Fruit fly (Drosophila melanogaster) whole organism, embryonic: ENCODE measurements around the gene Cul2.

Experiments used
- Aef1 ChIP-seq: fragments of 200-800 bp; sonication (Bioruptor generic); IDR thresholded peaks from 3 replicates; pipeline ENCODE4 v1.3.6; 2022; ENCODE audit warnings: missing biosample characterization, missing genetic modification characterization
- CG1529 ChIP-seq: fragments of 200-800 bp; sonication (Bioruptor generic); optimal IDR thresholded peaks from 3 replicates; lab custom pipeline; 2018; ENCODE audit warnings: missing biosample characterization, missing genetic modification characterization
- CG15696 ChIP-seq: fragments of 200-800 bp; sonication (Bioruptor generic); optimal IDR thresholded peaks from 2 replicates; lab custom pipeline; 2019; ENCODE audit warnings: missing biosample characterization, mild to moderate bottlenecking, missing genetic modification characterization, moderate library complexity
- CG1602 ChIP-seq: fragments of 200-800 bp; sonication (Bioruptor generic); optimal IDR thresholded peaks from 3 replicates; lab custom pipeline; 2016; ENCODE audit warnings: missing biosample characterization, missing genetic modification characterization
- CG16813 ChIP-seq: fragments of 200-800 bp; sonication (Bioruptor generic); IDR thresholded peaks from 3 replicates; pipeline ENCODE4 v1.3.6; 2022; ENCODE audit warnings: missing biosample characterization, missing genetic modification characterization; ENCODE audit not compliant: partially characterized antibody
- CG16863 ChIP-seq: fragments of 200-800 bp; sonication (Bioruptor generic); optimal IDR thresholded peaks from 3 replicates; lab custom pipeline; 2016; ENCODE audit warnings: missing biosample characterization, missing genetic modification characterization
- CG18262 ChIP-seq: fragments of 200-800 bp; optimal IDR thresholded peaks from 3 replicates; lab custom pipeline; 2019; ENCODE audit warnings: missing biosample characterization, mild to moderate bottlenecking, missing genetic modification characterization, moderate library complexity
- CG2199 ChIP-seq: fragments of 200-800 bp; sonication (Bioruptor generic); IDR thresholded peaks from 3 replicates; pipeline ENCODE4 v1.3.6; 2022; ENCODE audit warnings: missing biosample characterization, missing genetic modification characterization
- CG2712 ChIP-seq: fragments of 200-800 bp; optimal IDR thresholded peaks from 3 replicates; lab custom pipeline; 2019; ENCODE audit warnings: missing biosample characterization, mild to moderate bottlenecking, missing genetic modification characterization, moderate library complexity
- CG2889 ChIP-seq: fragments of 200-800 bp; sonication (Bioruptor generic); IDR thresholded peaks from 3 replicates; pipeline ENCODE4 v1.3.6; 2022; ENCODE audit warnings: missing biosample characterization, missing genetic modification characterization
- CG33557 ChIP-seq: fragments of 200-800 bp; sonication (Bioruptor generic); optimal IDR thresholded peaks from 2 replicates; lab custom pipeline; 2019; ENCODE audit warnings: missing biosample characterization, mild to moderate bottlenecking, missing genetic modification characterization, moderate library complexity
- CG34422 ChIP-seq: fragments of 200-800 bp; sonication (Bioruptor generic); IDR thresholded peaks from 3 replicates; pipeline ENCODE4 v1.3.6; 2022; ENCODE audit warnings: missing biosample characterization, missing genetic modification characterization
- CG4617 ChIP-seq: fragments of 200-800 bp; sonication (Bioruptor generic); optimal IDR thresholded peaks from 3 replicates; lab custom pipeline; 2016; ENCODE audit warnings: missing biosample characterization, missing genetic modification characterization, borderline replicate concordance
- CG6854 ChIP-seq: fragments of 200-800 bp; sonication (Bioruptor generic); optimal IDR thresholded peaks from 3 replicates; lab custom pipeline; 2017; ENCODE audit warnings: missing biosample characterization, mild to moderate bottlenecking, missing genetic modification characterization
- CG8388 ChIP-seq: fragments of 200-800 bp; sonication (Bioruptor generic); optimal IDR thresholded peaks from 2 replicates; lab custom pipeline; 2019; ENCODE audit warnings: missing biosample characterization, mild to moderate bottlenecking, missing genetic modification characterization, moderate library complexity
- CG9609 ChIP-seq: fragments of 200-800 bp; sonication (Bioruptor generic); optimal IDR thresholded peaks from 3 replicates; lab custom pipeline; 2016; ENCODE audit warnings: missing biosample characterization, missing genetic modification characterization
- CG9727 ChIP-seq: fragments of 200-800 bp; sonication (Bioruptor generic); optimal IDR thresholded peaks from 3 replicates; lab custom pipeline; 2017; ENCODE audit warnings: missing biosample characterization, mild to moderate bottlenecking, missing genetic modification characterization
- CG9876 ChIP-seq: fragments of 200-800 bp; sonication (Bioruptor generic); optimal IDR thresholded peaks from 2 replicates; lab custom pipeline; 2016; ENCODE audit warnings: missing biosample characterization, missing genetic modification characterization
- Dip3 ChIP-seq: fragments of 200-800 bp; sonication (Bioruptor generic); optimal IDR thresholded peaks from 3 replicates; lab custom pipeline; 2016; ENCODE audit warnings: missing biosample characterization, missing genetic modification characterization
- ERR ChIP-seq: fragments of 200-800 bp; sonication (Bioruptor generic); optimal IDR thresholded peaks from 2 replicates; lab custom pipeline; 2016; ENCODE audit warnings: missing biosample characterization, missing genetic modification characterization
- Elba2 ChIP-seq: fragments of 200-800 bp; sonication (Bioruptor generic); optimal IDR thresholded peaks from 3 replicates; lab custom pipeline; 2016; ENCODE audit warnings: missing biosample characterization, missing genetic modification characterization
- Gsc ChIP-seq: fragments of 200-800 bp; sonication (Bioruptor generic); IDR thresholded peaks from 2 replicates; pipeline ENCODE4 v1.3.6; 2022; ENCODE audit warnings: missing biosample characterization, missing genetic modification characterization
- H15 ChIP-seq: fragments of 200-800 bp; sonication (Bioruptor generic); IDR thresholded peaks from 3 replicates; pipeline ENCODE4 v1.3.6; 2022; ENCODE audit warnings: missing biosample characterization, missing genetic modification characterization
- Oaz ChIP-seq: fragments of 200-800 bp; sonication (Bioruptor generic); IDR thresholded peaks from 2 replicates; pipeline ENCODE4 v1.3.6; 2022; ENCODE audit warnings: missing biosample characterization, missing genetic modification characterization
- Trl ChIP-seq, 3 experiments: fragments of >200 bp in 2 of 3; fragments of 200-800 bp in 1 of 3; sonication (Bioruptor generic) in 1 of 3; optimal IDR thresholded peaks; 2 replicates in 1 of 3; 3 replicates in 2 of 3; lab custom pipeline; 2016 to 2017; ENCODE audit warnings: missing biosample characterization in 1 of 3, missing genetic modification characterization in 1 of 3
- ac ChIP-seq: fragments of 200-800 bp; sonication (Bioruptor generic); optimal IDR thresholded peaks from 3 replicates; lab custom pipeline; 2017; ENCODE audit warnings: missing biosample characterization, mild to moderate bottlenecking, missing genetic modification characterization
- az2 ChIP-seq: fragments of 200-800 bp; sonication (Bioruptor generic); optimal IDR thresholded peaks from 3 replicates; lab custom pipeline; 2016; ENCODE audit warnings: missing biosample characterization, missing genetic modification characterization
- caup ChIP-seq: fragments of 200-800 bp; sonication (Bioruptor generic); optimal IDR thresholded peaks from 3 replicates; lab custom pipeline; 2017; ENCODE audit warnings: missing biosample characterization, mild to moderate bottlenecking, missing genetic modification characterization, moderate library complexity; ENCODE audit not compliant: severe bottlenecking
- cg ChIP-seq: fragments of 200-800 bp; sonication (Bioruptor generic); optimal IDR thresholded peaks from 3 replicates; lab custom pipeline; 2019; ENCODE audit warnings: missing biosample characterization, mild to moderate bottlenecking, missing genetic modification characterization, moderate library complexity
- chif ChIP-seq, 2 experiments: fragments of 200-800 bp; sonication (Bioruptor generic); optimal IDR thresholded peaks; 3 replicates each; lab custom pipeline; 2016; ENCODE audit warnings: missing biosample characterization in 2 of 2, missing genetic modification characterization in 2 of 2
- corto ChIP-seq: fragments of 200-800 bp; sonication (Bioruptor generic); optimal IDR thresholded peaks from 2 replicates; lab custom pipeline; 2016; ENCODE audit warnings: missing biosample characterization, mild to moderate bottlenecking, missing genetic modification characterization, moderate library complexity
- crc ChIP-seq: fragments of 200-800 bp; sonication (Bioruptor generic); optimal IDR thresholded peaks from 2 replicates; lab custom pipeline; 2016; ENCODE audit warnings: missing biosample characterization, missing genetic modification characterization
- da ChIP-seq: fragments of 200-800 bp; sonication (Bioruptor generic); optimal IDR thresholded peaks from 2 replicates; lab custom pipeline; 2016; ENCODE audit warnings: missing biosample characterization, missing genetic modification characterization
- dm ChIP-seq: fragments of 200-800 bp; sonication (Bioruptor generic); optimal IDR thresholded peaks from 3 replicates; lab custom pipeline; 2016; ENCODE audit warnings: missing biosample characterization, missing genetic modification characterization
- dmrt99B ChIP-seq: fragments of 200-800 bp; sonication (Bioruptor generic); optimal IDR thresholded peaks from 2 replicates; lab custom pipeline; 2018; ENCODE audit warnings: missing biosample characterization, mild to moderate bottlenecking, missing genetic modification characterization, moderate library complexity
- grau ChIP-seq: fragments of 200-800 bp; optimal IDR thresholded peaks from 3 replicates; lab custom pipeline; 2019; ENCODE audit warnings: missing biosample characterization, mild to moderate bottlenecking, missing genetic modification characterization, moderate library complexity
- hkb ChIP-seq, 2 experiments: fragments of 200-800 bp in 1 of 2; fragments of >200 bp in 1 of 2; sonication (Bioruptor generic) in 1 of 2; IDR thresholded peaks in 1 of 2; optimal IDR thresholded peaks in 1 of 2; 2 replicates each; pipeline versions ENCODE4 v1.3.6 to Lab custom; 2017 to 2022; ENCODE audit warnings: missing biosample characterization in 1 of 2, missing genetic modification characterization in 1 of 2
- lov ChIP-seq, 2 experiments: fragments of 200-800 bp in 1 of 2; fragments of >200 bp in 1 of 2; sonication (Bioruptor generic) in 1 of 2; IDR thresholded peaks in 1 of 2; optimal IDR thresholded peaks in 1 of 2; 2 replicates in 1 of 2; 3 replicates in 1 of 2; pipeline versions ENCODE4 v1.3.6 to Lab custom; 2017 to 2022; ENCODE audit warnings: missing biosample characterization in 1 of 2, missing genetic modification characterization in 1 of 2
- nau ChIP-seq: fragments of 200-800 bp; sonication (Bioruptor generic); optimal IDR thresholded peaks from 3 replicates; lab custom pipeline; 2017; ENCODE audit warnings: missing biosample characterization, mild to moderate bottlenecking, missing genetic modification characterization, missing genetic modification reagents
- onecut ChIP-seq: fragments of 200-800 bp; sonication (Bioruptor generic); IDR thresholded peaks from 2 replicates; pipeline ENCODE4 v1.3.6; 2022; ENCODE audit warnings: missing biosample characterization, missing genetic modification characterization
- ro ChIP-seq: fragments of 200-800 bp; sonication (Bioruptor generic); IDR thresholded peaks from 2 replicates; pipeline ENCODE4 v1.3.6; 2022; ENCODE audit warnings: missing biosample characterization, missing genetic modification characterization
- sc ChIP-seq, 3 experiments: fragments of >200 bp in 2 of 3; fragments of 200-800 bp in 1 of 3; sonication (Bioruptor generic) in 1 of 3; optimal IDR thresholded peaks; 2 replicates in 2 of 3; 3 replicates in 1 of 3; lab custom pipeline; 2017; ENCODE audit warnings: mild to moderate bottlenecking in 1 of 3, missing biosample characterization in 1 of 3, missing genetic modification characterization in 1 of 3, missing genetic modification reagents in 1 of 3
- schlank ChIP-seq: fragments of 200-800 bp; sonication (Bioruptor generic); optimal IDR thresholded peaks from 2 replicates; lab custom pipeline; 2018; ENCODE audit warnings: missing biosample characterization, mild to moderate bottlenecking, missing genetic modification characterization
- sim ChIP-seq: fragments of 200-800 bp; sonication (Bioruptor generic); IDR thresholded peaks from 2 replicates; pipeline ENCODE4 v1.3.6; 2022; ENCODE audit warnings: missing biosample characterization, missing genetic modification characterization
- tll ChIP-seq, 2 experiments: fragments of 200-800 bp in 1 of 2; fragments of >200 bp in 1 of 2; sonication (Bioruptor generic) in 1 of 2; optimal IDR thresholded peaks; 2 replicates each; lab custom pipeline; 2017 to 2019; ENCODE audit warnings: missing biosample characterization in 2 of 2, missing genetic modification characterization in 2 of 2, mild to moderate bottlenecking in 1 of 2, moderate library complexity in 1 of 2
- vnd ChIP-seq: fragments of 200-800 bp; sonication (Bioruptor generic); IDR thresholded peaks from 3 replicates; pipeline ENCODE4 v1.3.6; 2022; ENCODE audit warnings: missing biosample characterization, missing genetic modification characterization; ENCODE audit not compliant: partially characterized antibody
- zfh1 ChIP-seq: fragments of 200-800 bp; sonication (Bioruptor generic); IDR thresholded peaks from 3 replicates; pipeline ENCODE4 v1.3.6; 2022; ENCODE audit warnings: missing biosample characterization, missing genetic modification characterization

Cul2 gene

DNA sequence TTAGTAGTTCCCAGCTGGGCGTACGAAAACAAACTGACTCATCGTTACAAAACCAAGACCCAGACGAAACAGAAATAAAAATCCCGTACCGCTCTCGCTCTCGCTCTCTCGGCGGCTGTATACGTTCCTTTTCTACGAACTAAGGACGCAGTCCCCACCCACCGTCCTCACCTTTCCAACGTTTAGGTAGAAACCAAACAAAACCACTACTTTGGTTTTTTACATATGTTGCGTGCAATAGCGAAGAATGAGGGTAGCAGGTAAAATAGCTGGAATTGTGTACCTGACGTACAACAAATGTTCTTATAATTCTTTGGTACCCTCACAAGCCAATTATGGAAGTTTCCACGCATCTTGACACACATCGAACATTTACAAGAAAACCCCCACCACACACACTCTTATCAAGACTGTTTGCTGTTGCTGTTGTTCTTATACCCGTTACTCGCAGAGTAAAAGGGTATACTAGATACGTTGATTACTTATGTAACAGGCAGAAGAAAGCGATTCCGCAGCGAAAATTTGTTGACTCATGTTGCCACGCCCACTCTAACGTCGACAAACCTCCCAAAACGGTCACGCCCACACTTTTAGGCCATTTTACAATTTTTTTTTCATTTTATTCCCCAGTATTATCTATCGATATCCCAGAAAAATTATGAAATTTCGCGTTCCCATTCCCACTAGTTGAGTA is 39.6 kb upstream of the Cul2 start (continued):
- TF ChIP-seq lov (optimal IDR thresholded peaks at IDR 0.05; lab: Kevin White, UChicago) = no peak
- TF ChIP-seq lov (GFP tag; IDR thresholded peaks at IDR 0.05; lab: Robert Waterston, UW) = no peak
- no peak for TF ChIP-seq CG1529 (GFP tag; lab: Kevin White, UChicago)
- no peak for TF ChIP-seq Gsc (GFP tag; lab: Robert Waterston, UW)
- peak; percentile 36 for TF ChIP-seq grau
- no peak; the same call in 2 of the 3 replicates for TF ChIP-seq CG34422
- TF ChIP-seq cg = peak; percentile 25
- TF ChIP-seq ac (GFP tag; lab: Kevin White, UChicago) = no peak
- no peak for TF ChIP-seq onecut (GFP tag; lab: Robert Waterston, UW)
- TF ChIP-seq dmrt99B (tag; lab: Kevin White, UChicago) = peak; percentile 52
- TF ChIP-seq CG16863 = peak; percentile 21
- TF ChIP-seq nau = no peak
- TF ChIP-seq CG15696 = peak; percentile 53
- peak; percentile 25 for TF ChIP-seq CG1602 (GFP tag; lab: Kevin White, UChicago)
- TF ChIP-seq sim (GFP tag; lab: Robert Waterston, UW) = no peak
- peak; percentile 67 for TF ChIP-seq CG9727
- TF ChIP-seq Trl (optimal IDR thresholded peaks at IDR 0.05; lab: Kevin White, UChicago) = peak; percentile 65 to 73
- no peak for TF ChIP-seq Trl (GFP tag; optimal IDR thresholded peaks at IDR 0.05; lab: Kevin White, UChicago)
- TF ChIP-seq schlank (tag; lab: Kevin White, UChicago) = no peak
- no peak for TF ChIP-seq crc
- peak; percentile 23 for TF ChIP-seq CG8388 (GFP tag; lab: Kevin White, UChicago)
- no peak for TF ChIP-seq Elba2
- peak; percentile 64 for TF ChIP-seq CG2712
- TF ChIP-seq ERR = no peak
- TF ChIP-seq CG9609 (GFP tag; lab: Kevin White, UChicago) = peak; percentile 20
- no peak for TF ChIP-seq CG6854 (GFP tag; lab: Kevin White, UChicago)
- TF ChIP-seq tll (GFP tag; optimal IDR thresholded peaks at IDR 0.05; lab: Kevin White, UChicago) = peak in 1 of 2 experiments; percentile 80
- TF ChIP-seq CG16813 = no peak
- TF ChIP-seq corto (GFP tag; lab: Kevin White, UChicago) = no peak
- TF ChIP-seq vnd = no peak
- TF ChIP-seq CG33557 (GFP tag; lab: Kevin White, UChicago) = peak; percentile 22
- TF ChIP-seq az2 (GFP tag; lab: Kevin White, UChicago) = peak; percentile 41
- no peak; the same call in 2 of the 3 replicates for TF ChIP-seq CG2889 (GFP tag; lab: Robert Waterston, UW)
- peak; percentile 15 for TF ChIP-seq Dip3 (GFP tag; lab: Kevin White, UChicago)
- TF ChIP-seq caup (GFP tag; lab: Kevin White, UChicago) = no peak
- TF ChIP-seq H15 = no peak
- TF ChIP-seq chif (GFP tag; optimal IDR thresholded peaks at IDR 0.05; lab: Kevin White, UChicago) = peak in 1 of 2 experiments; percentile 52
- no peak for TF ChIP-seq hkb (optimal IDR thresholded peaks at IDR 0.05; lab: Kevin White, UChicago)
- peak; percentile 38; the same call in 1 of the 2 replicates for TF ChIP-seq hkb (GFP tag; IDR thresholded peaks at IDR 0.05; lab: Robert Waterston, UW)
- no peak for TF ChIP-seq da (GFP tag; lab: Kevin White, UChicago)
- TF ChIP-seq CG2199 (GFP tag; lab: Robert Waterston, UW) = peak; percentile 75; the same call in 2 of the 3 replicates
- TF ChIP-seq Aef1 (GFP tag; lab: Robert Waterston, UW) = no peak
- TF ChIP-seq dm (GFP tag; lab: Kevin White, UChicago) = peak; percentile 24
- TF ChIP-seq zfh1 = peak; percentile 43; the same call in 1 of the 3 replicates
- no peak for TF ChIP-seq Oaz (GFP tag; lab: Robert Waterston, UW)
- TF ChIP-seq sc (optimal IDR thresholded peaks at IDR 0.05; lab: Kevin White, UChicago) = no peak
- peak; percentile 41 for TF ChIP-seq sc (GFP tag; optimal IDR thresholded peaks at IDR 0.05; lab: Kevin White, UChicago)
- no peak for TF ChIP-seq CG9876 (GFP tag; lab: Kevin White, UChicago)
- TF ChIP-seq CG4617 (GFP tag; lab: Kevin White, UChicago) = no peak
- no peak for TF ChIP-seq ro
- TF ChIP-seq CG18262 = peak; percentile 44
